Worm (Caenorhabditis elegans): ENCODE results near the gene hlh-3.

DNA sequence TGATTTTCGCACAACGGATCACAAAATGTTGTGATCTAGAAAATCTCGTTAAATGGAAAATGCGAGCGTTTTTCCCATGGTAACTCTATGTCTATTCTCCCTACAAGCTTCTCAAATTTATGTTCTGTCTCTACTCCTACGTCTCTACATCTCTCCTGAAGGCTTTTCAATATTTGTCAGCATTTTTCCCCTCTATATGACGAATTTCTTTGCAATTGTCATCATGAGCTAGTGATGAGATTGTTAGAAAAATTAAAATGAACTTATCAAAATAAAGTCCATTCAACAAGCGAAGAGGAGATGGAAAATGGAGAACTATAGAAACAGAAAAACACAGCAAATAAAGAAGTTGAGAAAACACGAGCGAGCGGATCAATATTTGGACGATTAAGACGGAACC lies 47.7 kb upstream of the hlh-3 start:
- no peak for TF ChIP-seq fkh-10 (GFP tag; optimal IDR thresholded peaks at IDR 0.05)
- TF ChIP-seq tbx-2 (tag; optimal IDR thresholded peaks at IDR 0.05), result no peak
- no peak for TF ChIP-seq ahr-1 (tag; optimal IDR thresholded peaks at IDR 0.05)
- TF ChIP-seq pros-1 (tag; optimal IDR thresholded peaks at IDR 0.05), result no peak
- TF ChIP-seq nhr-11 (tag; optimal IDR thresholded peaks at IDR 0.05), result no peak
- no peak for TF ChIP-seq npax-4 (tag; optimal IDR thresholded peaks at IDR 0.05)
- no peak for TF ChIP-seq F13H6.1 (tag; optimal IDR thresholded peaks at IDR 0.05)
- TF ChIP-seq ama-1 (optimal IDR thresholded peaks at IDR 0.05), result no peak
- no peak for TF ChIP-seq odd-2 (tag; optimal IDR thresholded peaks at IDR 0.05)
- TF ChIP-seq hlh-8 (tag; optimal IDR thresholded peaks at IDR 0.05), result no peak
